Fruit fly (Drosophila melanogaster) whole organism: ENCODE measurements around the gene gammaTub37C.

Source experiments
- CG8478 ChIP-seq: fragments of >200 bp; optimal IDR thresholded peaks from 2 replicates; lab custom pipeline; 2018; ENCODE audit warnings: inconsistent platforms
- Dll ChIP-seq: fragments of >200 bp; optimal IDR thresholded peaks from 2 replicates; lab custom pipeline; 2017
- EcR ChIP-seq, 2 experiments: fragments of >200 bp; optimal IDR thresholded peaks; 2 replicates each; lab custom pipeline; 2017; ENCODE audit warnings: missing biosample characterization in 2 of 2, missing genetic modification characterization in 2 of 2, missing genetic modification reagents in 2 of 2
- pan ChIP-seq: fragments of >200 bp; optimal IDR thresholded peaks from 2 replicates; lab custom pipeline; 2017
- psq ChIP-seq: fragments of >200 bp; optimal IDR thresholded peaks from 2 replicates; lab custom pipeline; 2017
- usp ChIP-seq: fragments of >200 bp; optimal IDR thresholded peaks from 2 replicates; lab custom pipeline; 2017; ENCODE audit warnings: missing biosample characterization, missing genetic modification characterization, mixed read lengths

dm6 chr2L:19142176-19142870 lies 43.2 kb downstream of the gammaTub37C start:
- no peak for TF ChIP-seq pan (lab: Kevin White, UChicago)
- TF ChIP-seq psq (lab: Kevin White, UChicago): no peak
- TF ChIP-seq CG8478 (lab: Kevin White, UChicago): peak; percentile 31
- TF ChIP-seq EcR (GFP tag; optimal IDR thresholded peaks at IDR 0.05; lab: Kevin White, UChicago): peak; percentile 85
- TF ChIP-seq Dll (lab: Kevin White, UChicago): no peak
- TF ChIP-seq usp: no peak
